Fruit fly (Drosophila melanogaster) whole organism, prepupa: ENCODE data around the gene Vha68-3.
A peak's percentile ranks its signal among the peaks of the same experiment; 100 is the strongest.

Experiments used
- Blimp-1 ChIP-seq: fragments of 200-800 bp; sonication (Bioruptor generic); optimal IDR thresholded peaks from 3 replicates; lab custom pipeline; 2017; ENCODE audit warnings: missing biosample characterization, missing genetic modification characterization, mild to moderate bottlenecking, moderate library complexity, missing genetic modification reagents
- CG10631 ChIP-seq: fragments of 200-800 bp; sonication (Bioruptor generic); optimal IDR thresholded peaks from 2 replicates; lab custom pipeline; 2016; ENCODE audit warnings: missing biosample characterization, missing genetic modification characterization
- CG11762 ChIP-seq: fragments of 200-800 bp; sonication (Bioruptor generic); optimal IDR thresholded peaks from 3 replicates; lab custom pipeline; 2016; ENCODE audit warnings: missing biosample characterization, missing genetic modification characterization; ENCODE audit not compliant: insufficient read depth
- CG11902 ChIP-seq: fragments of 200-800 bp; sonication (Bioruptor generic); optimal IDR thresholded peaks from 3 replicates; lab custom pipeline; 2016; ENCODE audit warnings: missing biosample characterization, missing genetic modification characterization
- CG1621 ChIP-seq: fragments of 200-800 bp; sonication (Bioruptor generic); optimal IDR thresholded peaks from 3 replicates; lab custom pipeline; 2018; ENCODE audit warnings: missing biosample characterization, mild to moderate bottlenecking, missing genetic modification characterization
- CG3032 ChIP-seq: fragments of 200-800 bp; optimal IDR thresholded peaks from 2 replicates; lab custom pipeline; 2019; ENCODE audit warnings: missing biosample characterization, mild to moderate bottlenecking, missing genetic modification characterization, moderate library complexity
- CG31627 ChIP-seq: fragments of 200-800 bp; sonication (Bioruptor generic); optimal IDR thresholded peaks from 3 replicates; lab custom pipeline; 2016; ENCODE audit warnings: missing biosample characterization, missing genetic modification characterization
- CG32006 ChIP-seq: fragments of 200-800 bp; sonication (Bioruptor generic); optimal IDR thresholded peaks from 3 replicates; lab custom pipeline; 2017; ENCODE audit warnings: missing biosample characterization, mild to moderate bottlenecking, missing genetic modification characterization
- CG3919 ChIP-seq: fragments of 200-800 bp; sonication (Bioruptor generic); optimal IDR thresholded peaks from 3 replicates; lab custom pipeline; 2016; ENCODE audit warnings: missing biosample characterization, missing genetic modification characterization
- CG4318 ChIP-seq: fragments of 200-800 bp; sonication (Bioruptor generic); optimal IDR thresholded peaks from 3 replicates; lab custom pipeline; 2017; ENCODE audit warnings: missing biosample characterization, mild to moderate bottlenecking, missing genetic modification characterization
- CG6163 ChIP-seq: fragments of 200-800 bp; sonication (Bioruptor generic); IDR thresholded peaks from 3 replicates; pipeline ENCODE4 v1.3.6; 2022; ENCODE audit warnings: missing biosample characterization, missing genetic modification characterization
- CG6792 ChIP-seq: fragments of 200-800 bp; sonication (Bioruptor generic); optimal IDR thresholded peaks from 3 replicates; lab custom pipeline; 2016; ENCODE audit warnings: missing biosample characterization, missing genetic modification characterization
- CG7368 ChIP-seq: fragments of 200-800 bp; sonication (Bioruptor generic); optimal IDR thresholded peaks from 3 replicates; lab custom pipeline; 2016; ENCODE audit warnings: missing biosample characterization, missing genetic modification characterization
- CG8119 ChIP-seq: fragments of 200-800 bp; sonication (Bioruptor generic); IDR thresholded peaks from 3 replicates; pipeline ENCODE4 v1.3.6; 2022; ENCODE audit warnings: missing biosample characterization, missing genetic modification characterization
- CG8319 ChIP-seq: fragments of 200-800 bp; sonication (Bioruptor generic); optimal IDR thresholded peaks from 3 replicates; lab custom pipeline; 2016; ENCODE audit warnings: missing biosample characterization, missing genetic modification characterization
- CG8632 ChIP-seq: fragments of 200-800 bp; sonication (Bioruptor generic); optimal IDR thresholded peaks from 3 replicates; lab custom pipeline; 2016; ENCODE audit warnings: missing biosample characterization, missing genetic modification characterization
- CG9139 ChIP-seq: fragments of 200-800 bp; sonication (Bioruptor generic); optimal IDR thresholded peaks from 3 replicates; lab custom pipeline; 2017; ENCODE audit warnings: missing biosample characterization, mild to moderate bottlenecking, missing genetic modification characterization
- Eip75B ChIP-seq: fragments of 200-800 bp; sonication (Bioruptor generic); optimal IDR thresholded peaks from 3 replicates; lab custom pipeline; 2016; ENCODE audit warnings: missing biosample characterization, missing genetic modification characterization
- Eip78C ChIP-seq: fragments of 200-800 bp; sonication (Bioruptor generic); peaks from one replicate; lab custom pipeline; 2016; ENCODE audit warnings: missing biosample characterization, missing genetic modification characterization
- Ets21C ChIP-seq: fragments of 200-800 bp; sonication (Bioruptor generic); optimal IDR thresholded peaks from 3 replicates; lab custom pipeline; 2016; ENCODE audit warnings: missing biosample characterization, missing genetic modification characterization
- Ets96B ChIP-seq: fragments of 200-800 bp; optimal IDR thresholded peaks from 2 replicates; lab custom pipeline; 2019; ENCODE audit warnings: missing biosample characterization, mild to moderate bottlenecking, missing genetic modification characterization, moderate library complexity
- Gug ChIP-seq: fragments of 200-800 bp; sonication (Bioruptor generic); IDR thresholded peaks from 2 replicates; pipeline ENCODE4 v1.3.6; 2022; ENCODE audit warnings: missing biosample characterization, missing genetic modification characterization
- Hr38 ChIP-seq: sonication (Bioruptor generic); optimal IDR thresholded peaks from 2 replicates; lab custom pipeline; 2016; ENCODE audit warnings: missing biosample characterization, missing genetic modification characterization
- Hr39 ChIP-seq: fragments of 200-800 bp; sonication (Bioruptor generic); optimal IDR thresholded peaks from 2 replicates; lab custom pipeline; 2016; ENCODE audit warnings: missing biosample characterization, missing genetic modification characterization
- Lpt ChIP-seq: fragments of 200-800 bp; sonication (Bioruptor generic); optimal IDR thresholded peaks from 3 replicates; lab custom pipeline; 2016; ENCODE audit warnings: missing biosample characterization, missing genetic modification characterization
- Met ChIP-seq: fragments of 200-800 bp; sonication (Bioruptor generic); optimal IDR thresholded peaks from 3 replicates; lab custom pipeline; 2016; ENCODE audit warnings: missing biosample characterization, missing genetic modification characterization
- OdsH ChIP-seq: fragments of 200-800 bp; sonication (Bioruptor generic); optimal IDR thresholded peaks from 3 replicates; lab custom pipeline; 2016; ENCODE audit warnings: missing biosample characterization, missing genetic modification characterization
- Sox102F ChIP-seq: fragments of 200-800 bp; sonication (Bioruptor generic); optimal IDR thresholded peaks from 2 replicates; lab custom pipeline; 2016; ENCODE audit warnings: missing biosample characterization, mild to moderate bottlenecking, missing genetic modification characterization
- Sox14 ChIP-seq: fragments of 200-800 bp; sonication (Bioruptor generic); optimal IDR thresholded peaks from 3 replicates; lab custom pipeline; 2016; ENCODE audit warnings: missing biosample characterization, missing genetic modification characterization
- Sox15 ChIP-seq: fragments of 200-800 bp; sonication (Bioruptor generic); optimal IDR thresholded peaks from 3 replicates; lab custom pipeline; 2016; ENCODE audit warnings: missing biosample characterization, missing genetic modification characterization
- achi ChIP-seq: fragments of 200-800 bp; sonication (Bioruptor generic); optimal IDR thresholded peaks from 3 replicates; lab custom pipeline; 2016; ENCODE audit warnings: missing biosample characterization, missing genetic modification characterization
- acj6 ChIP-seq: fragments of 200-800 bp; sonication (Bioruptor generic); optimal IDR thresholded peaks from 3 replicates; lab custom pipeline; 2016; ENCODE audit warnings: missing biosample characterization, missing genetic modification characterization
- cyc ChIP-seq: fragments of 200-800 bp; sonication (Bioruptor generic); optimal IDR thresholded peaks from 3 replicates; lab custom pipeline; 2016; ENCODE audit warnings: missing biosample characterization, missing genetic modification characterization
- dac ChIP-seq: fragments of 200-800 bp; sonication (Bioruptor generic); optimal IDR thresholded peaks from 2 replicates; lab custom pipeline; 2017; ENCODE audit warnings: missing biosample characterization, mild to moderate bottlenecking, missing genetic modification characterization
- dsx ChIP-seq: fragments of 200-800 bp; optimal IDR thresholded peaks from 3 replicates; lab custom pipeline; 2019; ENCODE audit warnings: missing biosample characterization, mild to moderate bottlenecking, missing genetic modification characterization, moderate library complexity; ENCODE audit not compliant: poor library complexity, severe bottlenecking
- eg ChIP-seq: fragments of 200-800 bp; sonication (Bioruptor generic); IDR thresholded peaks from 3 replicates; pipeline ENCODE4 v1.3.6; 2022; ENCODE audit warnings: missing biosample characterization, missing genetic modification characterization
- esn ChIP-seq: fragments of 200-800 bp; sonication (Bioruptor generic); optimal IDR thresholded peaks from 2 replicates; lab custom pipeline; 2016; ENCODE audit warnings: missing biosample characterization, mild to moderate bottlenecking, missing genetic modification characterization, moderate library complexity
- fd59A ChIP-seq: fragments of 200-800 bp; sonication (Bioruptor generic); optimal IDR thresholded peaks from 2 replicates; lab custom pipeline; 2017; ENCODE audit warnings: missing biosample characterization, mild to moderate bottlenecking, missing genetic modification characterization, missing genetic modification reagents
- fd85E ChIP-seq: fragments of 200-800 bp; sonication (Bioruptor generic); optimal IDR thresholded peaks from 3 replicates; lab custom pipeline; 2016; ENCODE audit warnings: missing biosample characterization, missing genetic modification characterization
- lz ChIP-seq: fragments of 200-800 bp; sonication (Bioruptor generic); optimal IDR thresholded peaks from 3 replicates; lab custom pipeline; 2016; ENCODE audit warnings: missing biosample characterization, missing genetic modification characterization
- net ChIP-seq: fragments of 200-800 bp; sonication (Bioruptor generic); optimal IDR thresholded peaks from 3 replicates; lab custom pipeline; 2016; ENCODE audit warnings: missing biosample characterization, missing genetic modification characterization
- pdm3 ChIP-seq: fragments of 200-800 bp; sonication (Bioruptor generic); optimal IDR thresholded peaks from 3 replicates; lab custom pipeline; 2016; ENCODE audit warnings: missing biosample characterization, missing genetic modification characterization
- spab ChIP-seq: fragments of 200-800 bp; sonication (Bioruptor generic); optimal IDR thresholded peaks from 2 replicates; lab custom pipeline; 2017; ENCODE audit warnings: missing biosample characterization, mild to moderate bottlenecking, missing genetic modification characterization, missing genetic modification reagents
- ss ChIP-seq, 2 experiments: fragments of 200-800 bp; sonication (Bioruptor generic); optimal IDR thresholded peaks; 2 replicates in 1 of 2; 3 replicates in 1 of 2; lab custom pipeline; 2017 to 2018; ENCODE audit warnings: mild to moderate bottlenecking in 2 of 2, missing biosample characterization in 2 of 2, missing genetic modification characterization in 2 of 2, moderate library complexity in 1 of 2
- topi ChIP-seq: fragments of 200-800 bp; sonication (Bioruptor generic); optimal IDR thresholded peaks from 3 replicates; lab custom pipeline; 2016; ENCODE audit warnings: missing biosample characterization, missing genetic modification characterization
- vri ChIP-seq: fragments of 200-800 bp; sonication (Bioruptor generic); optimal IDR thresholded peaks from 3 replicates; lab custom pipeline; 2016; ENCODE audit warnings: missing biosample characterization, mild to moderate bottlenecking, missing genetic modification characterization

Vha68-3 gene

DNA sequence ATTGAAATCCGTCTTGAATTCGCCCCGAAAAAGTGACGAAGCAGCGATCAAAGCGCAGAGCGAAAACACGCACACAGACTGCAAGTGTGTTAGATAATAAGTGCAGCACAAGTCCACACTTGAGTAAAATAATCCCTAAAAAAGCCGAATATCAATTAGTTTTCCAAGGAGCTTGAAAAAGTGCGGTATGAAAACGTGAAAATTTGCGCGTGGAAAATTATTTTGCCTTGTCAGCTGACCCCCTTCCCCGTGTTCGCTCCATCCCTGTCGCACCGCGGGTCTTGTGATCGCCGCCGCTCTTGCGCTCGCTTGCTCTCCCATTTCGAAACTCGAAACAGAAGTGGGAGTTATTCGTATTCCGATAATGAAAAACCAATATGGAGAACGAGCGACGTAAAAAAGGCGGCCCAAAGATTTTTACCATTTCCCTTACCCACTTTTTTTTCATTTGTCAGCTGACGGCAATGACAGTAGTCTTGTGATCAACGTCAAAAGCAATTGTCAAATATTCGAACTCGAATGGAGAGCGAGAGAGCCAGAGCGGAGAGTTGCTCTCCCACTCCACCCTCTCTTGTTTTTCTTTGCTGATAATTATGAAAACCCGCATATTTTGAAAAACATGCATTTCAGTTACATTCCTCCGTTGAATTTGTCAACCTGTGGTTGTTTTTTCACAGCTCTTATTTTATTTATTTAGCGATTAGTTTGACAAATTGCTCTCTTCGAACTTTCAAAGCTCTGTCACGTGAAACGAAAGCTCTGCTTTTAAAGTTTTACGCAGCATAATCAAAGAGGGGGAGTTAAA is 3.8 kb upstream of the Vha68-3 start:
- no peak for TF ChIP-seq CG4318
- TF ChIP-seq CG7368 (GFP tag; lab: Kevin White, UChicago), result no peak
- TF ChIP-seq pdm3, result no peak
- TF ChIP-seq topi (GFP tag; lab: Kevin White, UChicago), result no peak
- TF ChIP-seq CG8319 (GFP tag; lab: Kevin White, UChicago), result no peak
- TF ChIP-seq Blimp-1, result no peak
- no peak for TF ChIP-seq spab (GFP tag; lab: Kevin White, UChicago)
- peak in 1 of 2 experiments; percentile 1 for TF ChIP-seq ss (GFP tag; optimal IDR thresholded peaks at IDR 0.05; lab: Kevin White, UChicago)
- no peak for TF ChIP-seq Lpt (GFP tag; lab: Kevin White, UChicago)
- TF ChIP-seq dsx (GFP tag; lab: Kevin White, UChicago), result no peak
- no peak for TF ChIP-seq CG10631 (GFP tag; lab: Kevin White, UChicago)
- TF ChIP-seq Gug (GFP tag; lab: Robert Waterston, UW), result no peak
- peak; percentile 31; the same call in 1 of the 3 replicates for TF ChIP-seq eg
- TF ChIP-seq achi (GFP tag; lab: Kevin White, UChicago), result peak; percentile 99
- TF ChIP-seq Eip78C, result peak; percentile 31
- no peak for TF ChIP-seq lz
- no peak for TF ChIP-seq acj6 (GFP tag; lab: Kevin White, UChicago)
- no peak for TF ChIP-seq Met
- TF ChIP-seq CG11902 (GFP tag; lab: Kevin White, UChicago), result no peak
- TF ChIP-seq, all 60 proteins: peak for 4

DNA sequence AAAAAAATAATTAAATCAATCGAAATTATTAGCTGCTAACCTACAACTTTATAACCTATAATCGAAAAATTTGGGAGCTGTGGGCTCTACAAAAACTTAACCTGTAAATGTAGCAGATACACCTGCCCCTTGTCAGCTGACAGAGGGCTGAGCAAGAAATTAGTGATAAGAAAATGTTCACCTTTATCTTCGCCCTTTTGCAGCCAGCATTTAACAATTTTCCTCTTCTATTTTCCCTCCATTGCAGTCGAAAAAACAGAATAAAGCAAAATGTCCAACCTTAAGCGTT is 3.3 kb upstream of the Vha68-3 start:
- no peak for TF ChIP-seq CG8119
- no peak for TF ChIP-seq CG7368 (GFP tag; lab: Kevin White, UChicago)
- TF ChIP-seq Eip75B (GFP tag; lab: Kevin White, UChicago), result no peak
- TF ChIP-seq CG8319 (GFP tag; lab: Kevin White, UChicago), result no peak
- no peak for TF ChIP-seq Hr39 (GFP tag; lab: Kevin White, UChicago)
- no peak for TF ChIP-seq CG6792 (GFP tag; lab: Kevin White, UChicago)
- TF ChIP-seq Ets96B (tag; lab: Kevin White, UChicago), result no peak
- no peak for TF ChIP-seq dsx (GFP tag; lab: Kevin White, UChicago)
- TF ChIP-seq Met, result no peak
- TF ChIP-seq CG10631 (GFP tag; lab: Kevin White, UChicago), result no peak
- TF ChIP-seq Ets21C (GFP tag; lab: Kevin White, UChicago), result no peak
- no peak for TF ChIP-seq topi (GFP tag; lab: Kevin White, UChicago)
- TF ChIP-seq lz, result no peak
- TF ChIP-seq CG31627 (GFP tag; lab: Kevin White, UChicago), result no peak
- TF ChIP-seq Sox14, result no peak
- TF ChIP-seq Hr38 (GFP tag; lab: Kevin White, UChicago), result no peak
- no peak for TF ChIP-seq achi (GFP tag; lab: Kevin White, UChicago)

dm6 chr2L:12982107-12982506 is 3.5 kb downstream of the Vha68-3 start:
- TF ChIP-seq CG6163, result peak; percentile 55; the same call in 2 of the 3 replicates
- TF ChIP-seq CG9139 (GFP tag; lab: Kevin White, UChicago), result no peak
- no peak for TF ChIP-seq net (GFP tag; lab: Kevin White, UChicago)
- TF ChIP-seq CG7368 (GFP tag; lab: Kevin White, UChicago), result no peak
- TF ChIP-seq CG32006 (GFP tag; lab: Kevin White, UChicago), result peak; percentile 34
- TF ChIP-seq vri, result no peak
- TF ChIP-seq esn, result peak; percentile 24
- no peak for TF ChIP-seq dsx (GFP tag; lab: Kevin White, UChicago)
- 0 out of 3 replicates have a peak, but pooled peaks have one; percentile 36 for TF ChIP-seq CG8119
- peak; percentile 10 for TF ChIP-seq OdsH (GFP tag; lab: Kevin White, UChicago)
- TF ChIP-seq Sox14, result peak; percentile 10
- peak; percentile 1 for TF ChIP-seq lz
- TF ChIP-seq CG4318, result no peak
- TF ChIP-seq CG1621 (tag; lab: Kevin White, UChicago), result no peak
- peak; percentile 12 for TF ChIP-seq fd59A (GFP tag; lab: Kevin White, UChicago)
- TF ChIP-seq pdm3, result peak; percentile 9
- no peak for TF ChIP-seq fd85E (GFP tag; lab: Kevin White, UChicago)
- peak; percentile 25 for TF ChIP-seq acj6 (GFP tag; lab: Kevin White, UChicago)
- peak; percentile 3 for TF ChIP-seq CG8632
- TF ChIP-seq Sox102F (GFP tag; lab: Kevin White, UChicago), result peak; percentile 30
- no peak for TF ChIP-seq CG11762
- TF ChIP-seq CG3919 (GFP tag; lab: Kevin White, UChicago), result no peak
- TF ChIP-seq achi (GFP tag; lab: Kevin White, UChicago), result peak; percentile 18
- no peak for TF ChIP-seq dac (GFP tag; lab: Kevin White, UChicago)
- no peak for TF ChIP-seq CG3032 (tag; lab: Kevin White, UChicago)
- TF ChIP-seq cyc (GFP tag; lab: Kevin White, UChicago), result no peak
- TF ChIP-seq Sox15, result no peak
